Fruit fly (Drosophila melanogaster): Measurements from ENCODE around the gene CG14671.

- TF ChIP-seq CG11762 (GFP tag; optimal IDR thresholded peaks at IDR 0.05; ENCODE audit: insufficient read depth) (no peak), salr (GFP tag; optimal IDR thresholded peaks at IDR 0.05) (no peak), CG6854 (GFP tag; optimal IDR thresholded peaks at IDR 0.05) (no peak)
Observed at dm6 chr3R:5554852-5555251, 9.8 kb downstream of the CG14671 start, which contains the start of gene Snm1.
